Fruit fly (Drosophila melanogaster) whole organism, embryonic: Measurements from ENCODE around the gene CG15529.
A peak's percentile ranks its signal among the peaks of the same experiment; 100 is the strongest.

Source experiments
- BtbVII ChIP-seq: fragments of 200-800 bp; sonication (Bioruptor generic); optimal IDR thresholded peaks from 3 replicates; lab custom pipeline; 2017; ENCODE audit warnings: missing biosample characterization, mild to moderate bottlenecking, missing genetic modification characterization
- CG10209 ChIP-seq: fragments of 200-800 bp; sonication (Bioruptor generic); optimal IDR thresholded peaks from 3 replicates; lab custom pipeline; 2017; ENCODE audit warnings: missing biosample characterization, mild to moderate bottlenecking, missing genetic modification characterization, missing genetic modification reagents
- CG10321 ChIP-seq: fragments of 200-800 bp; sonication (Bioruptor generic); IDR thresholded peaks from 2 replicates; pipeline ENCODE4 v1.3.6; 2022; ENCODE audit warnings: missing biosample characterization, missing genetic modification characterization
- CG11085 ChIP-seq: fragments of 200-800 bp; sonication (Bioruptor generic); IDR thresholded peaks from 2 replicates; pipeline ENCODE4 v1.3.6; 2022; ENCODE audit warnings: missing biosample characterization, missing genetic modification characterization
- CG11723 ChIP-seq: fragments of 200-800 bp; sonication (Bioruptor generic); optimal IDR thresholded peaks from 2 replicates; lab custom pipeline; 2017; ENCODE audit warnings: missing biosample characterization, mild to moderate bottlenecking, missing genetic modification characterization
- CG12104 ChIP-seq: fragments of 200-800 bp; sonication (Bioruptor generic); optimal IDR thresholded peaks from 3 replicates; lab custom pipeline; 2016; ENCODE audit warnings: missing biosample characterization, missing genetic modification characterization
- CG12155 ChIP-seq: fragments of 200-800 bp; sonication (Bioruptor generic); optimal IDR thresholded peaks from 3 replicates; lab custom pipeline; 2016; ENCODE audit warnings: missing biosample characterization, missing genetic modification characterization
- CG1233 ChIP-seq: fragments of 200-800 bp; sonication (Bioruptor generic); optimal IDR thresholded peaks from 4 replicates; lab custom pipeline; 2018; ENCODE audit warnings: missing biosample characterization, mild to moderate bottlenecking, missing genetic modification characterization
- CG12769 ChIP-seq: fragments of 200-800 bp; sonication (Bioruptor generic); optimal IDR thresholded peaks from 2 replicates; lab custom pipeline; 2019; ENCODE audit warnings: missing biosample characterization, mild to moderate bottlenecking, missing genetic modification characterization, moderate library complexity
- CG13894 ChIP-seq: fragments of 200-800 bp; sonication (Bioruptor generic); optimal IDR thresholded peaks from 3 replicates; lab custom pipeline; 2018; ENCODE audit warnings: missing biosample characterization, mild to moderate bottlenecking, missing genetic modification characterization, moderate library complexity
- CG14441 ChIP-seq: fragments of 200-800 bp; sonication (Bioruptor generic); IDR thresholded peaks from 2 replicates; pipeline ENCODE4 v1.3.6; 2022; ENCODE audit warnings: missing biosample characterization, missing genetic modification characterization
- CG2116 ChIP-seq: fragments of 200-800 bp; sonication (Bioruptor generic); optimal IDR thresholded peaks from 3 replicates; lab custom pipeline; 2018; ENCODE audit warnings: missing biosample characterization, mild to moderate bottlenecking, missing genetic modification characterization
- CG2202 ChIP-seq: fragments of 200-800 bp; sonication (Bioruptor generic); optimal IDR thresholded peaks from 2 replicates; lab custom pipeline; 2018; ENCODE audit warnings: missing biosample characterization, mild to moderate bottlenecking, missing genetic modification characterization
- CG31441 ChIP-seq: fragments of 200-800 bp; sonication (Bioruptor generic); IDR thresholded peaks from 2 replicates; pipeline ENCODE4 v1.3.6; 2022; ENCODE audit warnings: missing biosample characterization, missing genetic modification characterization
- CG3407 ChIP-seq: fragments of 200-800 bp; sonication (Bioruptor generic); optimal IDR thresholded peaks from 2 replicates; lab custom pipeline; 2018; ENCODE audit warnings: missing biosample characterization, mild to moderate bottlenecking, missing genetic modification characterization
- CG4424 ChIP-seq: fragments of 200-800 bp; sonication (Bioruptor generic); optimal IDR thresholded peaks from 3 replicates; lab custom pipeline; 2016; ENCODE audit warnings: missing biosample characterization, missing genetic modification characterization
- CG4730 ChIP-seq: fragments of 200-800 bp; sonication (Bioruptor generic); IDR thresholded peaks from 2 replicates; pipeline ENCODE4 v1.3.6; 2022; ENCODE audit warnings: missing biosample characterization, missing genetic modification characterization
- CG6683 ChIP-seq: fragments of 200-800 bp; sonication (Bioruptor generic); optimal IDR thresholded peaks from 2 replicates; lab custom pipeline; 2017; ENCODE audit warnings: missing biosample characterization, mild to moderate bottlenecking, missing genetic modification characterization, missing genetic modification reagents
- CTCF ChIP-seq: fragments of 200-800 bp; sonication (Bioruptor generic); optimal IDR thresholded peaks from 2 replicates; lab custom pipeline; 2017; ENCODE audit warnings: missing biosample characterization, mild to moderate bottlenecking, missing genetic modification characterization, moderate library complexity
- D19B ChIP-seq: fragments of 200-800 bp; sonication (Bioruptor generic); optimal IDR thresholded peaks from 2 replicates; lab custom pipeline; 2017; ENCODE audit warnings: missing biosample characterization, mild to moderate bottlenecking, missing genetic modification characterization
- Dad ChIP-seq: fragments of 200-800 bp; sonication (Bioruptor generic); optimal IDR thresholded peaks from 3 replicates; lab custom pipeline; 2016; ENCODE audit warnings: missing biosample characterization, missing genetic modification characterization
- Deaf1 ChIP-seq: fragments of 200-800 bp; optimal IDR thresholded peaks from 3 replicates; lab custom pipeline; 2019; ENCODE audit warnings: missing biosample characterization, mild to moderate bottlenecking, missing genetic modification characterization, moderate library complexity
- Doc2 ChIP-seq: fragments of 200-800 bp; sonication (Bioruptor generic); IDR thresholded peaks from 2 replicates; pipeline ENCODE4 v1.3.6; 2022; ENCODE audit warnings: missing biosample characterization, missing genetic modification characterization
- Dp ChIP-seq: fragments of 200-800 bp; sonication (Bioruptor generic); optimal IDR thresholded peaks from 2 replicates; lab custom pipeline; 2018; ENCODE audit warnings: missing biosample characterization, mild to moderate bottlenecking, missing genetic modification characterization, moderate library complexity
- E2f2 ChIP-seq: fragments of 200-800 bp; sonication (Bioruptor generic); IDR thresholded peaks from 2 replicates; pipeline ENCODE4 v1.3.6; 2022; ENCODE audit warnings: missing biosample characterization, missing genetic modification characterization
- Gsc ChIP-seq: fragments of 200-800 bp; sonication (Bioruptor generic); IDR thresholded peaks from 2 replicates; pipeline ENCODE4 v1.3.6; 2022; ENCODE audit warnings: missing biosample characterization, missing genetic modification characterization
- HHEX ChIP-seq: fragments of 200-800 bp; sonication (Bioruptor generic); optimal IDR thresholded peaks from 3 replicates; lab custom pipeline; 2017; ENCODE audit warnings: missing biosample characterization, mild to moderate bottlenecking, missing genetic modification characterization, missing genetic modification reagents
- HLH3B ChIP-seq: fragments of 200-800 bp; sonication (Bioruptor generic); IDR thresholded peaks from 2 replicates; pipeline ENCODE4 v1.3.6; 2022; ENCODE audit warnings: missing biosample characterization, missing genetic modification characterization
- Hr51 ChIP-seq, 2 experiments: fragments of 200-800 bp; sonication (Bioruptor generic); optimal IDR thresholded peaks; 2 replicates in 1 of 2; 3 replicates in 1 of 2; lab custom pipeline; 2016 to 2018; ENCODE audit warnings: missing biosample characterization in 2 of 2, missing genetic modification characterization in 2 of 2, mild to moderate bottlenecking in 1 of 2, moderate library complexity in 1 of 2
- Med ChIP-seq: fragments of 200-800 bp; sonication (Bioruptor generic); peaks from one replicate; lab custom pipeline; 2016; ENCODE audit warnings: missing biosample characterization, missing genetic modification characterization, mild to moderate bottlenecking, inconsistent platforms, moderate library complexity
- Optix ChIP-seq: fragments of 200-800 bp; sonication (Bioruptor generic); IDR thresholded peaks from 3 replicates; pipeline ENCODE4 v1.3.6; 2022; ENCODE audit warnings: missing biosample characterization, missing genetic modification characterization
- Pdp1 ChIP-seq, 2 experiments: fragments of 200-800 bp; sonication (Bioruptor generic); optimal IDR thresholded peaks; 3 replicates each; lab custom pipeline; 2016; ENCODE audit warnings: missing biosample characterization in 2 of 2, missing genetic modification characterization in 2 of 2, mild to moderate bottlenecking in 1 of 2, moderate library complexity in 1 of 2
- Spps ChIP-seq: fragments of 200-800 bp; sonication (Bioruptor generic); optimal IDR thresholded peaks from 2 replicates; lab custom pipeline; 2018; ENCODE audit warnings: missing biosample characterization, mild to moderate bottlenecking, missing genetic modification characterization
- abd-A ChIP-seq: fragments of 200-800 bp; sonication (Bioruptor generic); optimal IDR thresholded peaks from 3 replicates; lab custom pipeline; 2019; ENCODE audit warnings: missing biosample characterization, mild to moderate bottlenecking, missing genetic modification characterization, moderate library complexity
- br ChIP-seq: fragments of >200 bp; optimal IDR thresholded peaks from 2 replicates; lab custom pipeline; 2017
- disco-r ChIP-seq: fragments of 200-800 bp; sonication (Bioruptor generic); optimal IDR thresholded peaks from 2 replicates; lab custom pipeline; 2016; ENCODE audit warnings: missing biosample characterization, missing genetic modification characterization
- dmrt99B ChIP-seq: fragments of 200-800 bp; sonication (Bioruptor generic); optimal IDR thresholded peaks from 2 replicates; lab custom pipeline; 2018; ENCODE audit warnings: missing biosample characterization, mild to moderate bottlenecking, missing genetic modification characterization, moderate library complexity
- fru ChIP-seq: fragments of >200 bp; optimal IDR thresholded peaks from 2 replicates; lab custom pipeline; 2017
- gcm ChIP-seq: fragments of 200-800 bp; sonication (Bioruptor generic); optimal IDR thresholded peaks from 2 replicates; lab custom pipeline; 2019; ENCODE audit warnings: missing biosample characterization, mild to moderate bottlenecking, missing genetic modification characterization, moderate library complexity
- gfzf ChIP-seq: fragments of 200-800 bp; sonication (Bioruptor generic); optimal IDR thresholded peaks from 2 replicates; lab custom pipeline; 2016; ENCODE audit warnings: missing biosample characterization, mild to moderate bottlenecking, missing genetic modification characterization, moderate library complexity
- gro ChIP-seq: fragments of 200-800 bp; sonication (Bioruptor generic); optimal IDR thresholded peaks from 2 replicates; lab custom pipeline; 2016; ENCODE audit warnings: missing biosample characterization, missing genetic modification characterization
- ind ChIP-seq: fragments of 200-800 bp; sonication (Bioruptor generic); optimal IDR thresholded peaks from 3 replicates; lab custom pipeline; 2016; ENCODE audit warnings: missing biosample characterization, missing genetic modification characterization
- jing ChIP-seq: fragments of 200-800 bp; sonication (Bioruptor generic); optimal IDR thresholded peaks from 2 replicates; lab custom pipeline; 2018; ENCODE audit warnings: missing biosample characterization, mild to moderate bottlenecking, missing genetic modification characterization
- jumu ChIP-seq: fragments of 200-800 bp; sonication (Bioruptor generic); optimal IDR thresholded peaks from 3 replicates; lab custom pipeline; 2016; ENCODE audit warnings: missing biosample characterization, missing genetic modification characterization
- lilli ChIP-seq: fragments of 200-800 bp; sonication (Bioruptor generic); optimal IDR thresholded peaks from 3 replicates; lab custom pipeline; 2016; ENCODE audit warnings: missing biosample characterization, missing genetic modification characterization
- otp ChIP-seq: fragments of 200-800 bp; sonication (Bioruptor generic); IDR thresholded peaks from 3 replicates; pipeline ENCODE4, ENCODE4 v1.3.6; 2022; ENCODE audit warnings: missing biosample characterization, missing genetic modification characterization
- pita ChIP-seq: fragments of 200-800 bp; sonication (Bioruptor generic); optimal IDR thresholded peaks from 2 replicates; lab custom pipeline; 2017; ENCODE audit warnings: missing biosample characterization, mild to moderate bottlenecking, missing genetic modification characterization
- pnt ChIP-seq: fragments of 200-800 bp; sonication (Bioruptor generic); optimal IDR thresholded peaks from 3 replicates; lab custom pipeline; 2016; ENCODE audit warnings: missing biosample characterization, missing genetic modification characterization
- sens ChIP-seq: fragments of 200-800 bp; sonication (Bioruptor generic); peaks from one replicate; lab custom pipeline; 2016; ENCODE audit warnings: missing biosample characterization, missing genetic modification characterization
- tin ChIP-seq: fragments of 200-800 bp; sonication (Bioruptor generic); optimal IDR thresholded peaks from 3 replicates; lab custom pipeline; 2016; ENCODE audit warnings: missing biosample characterization, missing genetic modification characterization
- tup ChIP-seq: fragments of 200-800 bp; sonication (Bioruptor generic); optimal IDR thresholded peaks from 2 replicates; lab custom pipeline; 2016; ENCODE audit warnings: missing biosample characterization, mild to moderate bottlenecking, missing genetic modification characterization, moderate library complexity
- z ChIP-seq: fragments of 200-800 bp; sonication (Bioruptor generic); IDR thresholded peaks from 3 replicates; pipeline ENCODE4 v1.3.6; 2022; ENCODE audit warnings: missing biosample characterization, missing genetic modification characterization

CG15529 gene

DNA sequence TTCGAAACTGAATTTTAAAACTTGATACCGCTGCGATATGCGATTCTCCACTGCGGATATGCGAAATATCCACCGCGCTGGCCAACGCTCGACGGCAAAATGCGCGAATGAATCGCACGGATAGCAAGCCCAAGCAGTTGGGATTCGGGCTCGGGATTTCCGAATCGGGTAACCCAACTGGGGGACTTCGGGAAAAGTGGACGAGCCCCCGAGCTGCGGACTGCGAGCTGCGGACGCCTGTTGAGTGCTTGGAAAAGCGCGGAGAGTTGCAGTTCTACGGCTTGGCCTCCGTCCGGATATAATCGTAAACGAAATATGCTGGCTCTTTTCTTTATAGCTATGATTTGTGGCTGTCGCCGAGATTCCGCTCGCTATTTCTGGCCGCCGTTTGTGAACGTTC is 2.4 kb upstream of the CG15529 start, which contains the start of gene AdoR:
TSS of gene AdoR (minus strand) at position 101 of the 400 bp plus-strand sequence.
- TF ChIP-seq CG10209: no peak
- no peak for TF ChIP-seq otp (GFP tag; lab: Robert Waterston, UW)
- peak; percentile 7 for TF ChIP-seq CG12769
- no peak for TF ChIP-seq gro (GFP tag; lab: Kevin White, UChicago)
- TF ChIP-seq CG11085 (GFP tag; lab: Robert Waterston, UW): no peak
- no peak for TF ChIP-seq Hr51 (GFP tag; optimal IDR thresholded peaks at IDR 0.05; lab: Kevin White, UChicago)
- no peak for TF ChIP-seq CG11723
- TF ChIP-seq Deaf1 (tag; lab: Kevin White, UChicago): peak; percentile 83
- TF ChIP-seq ind (GFP tag; lab: Kevin White, UChicago): no peak
- TF ChIP-seq jing (GFP tag; lab: Kevin White, UChicago): no peak
- TF ChIP-seq CG13894: peak; percentile 49
- TF ChIP-seq, all 482 proteins: peak for 3

DNA sequence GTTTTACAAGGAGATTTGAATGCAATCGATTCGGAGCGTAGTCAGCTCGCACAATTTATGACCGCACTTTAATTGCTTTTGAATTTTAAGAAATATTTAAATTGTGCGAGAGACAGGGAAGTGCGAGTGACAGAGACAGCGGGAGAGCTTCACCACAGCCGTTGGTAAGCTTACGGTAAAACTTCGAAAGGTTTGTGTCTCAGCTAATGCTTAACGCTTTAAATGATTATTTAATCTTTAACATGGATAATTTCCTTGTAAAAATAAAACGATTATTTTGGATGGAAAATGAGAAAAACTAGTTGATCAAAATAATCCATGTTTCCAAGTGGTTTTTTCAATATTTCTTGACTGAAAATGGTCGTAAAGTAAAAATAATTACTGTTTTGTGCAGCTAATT is 1.3 kb upstream of the CG15529 start:
- TF ChIP-seq CG10321 (no peak), CG31441 (GFP tag; lab: Robert Waterston, UW) (no peak), Dp (GFP tag; lab: Kevin White, UChicago) (peak; percentile 6), lilli (no peak), HLH3B (GFP tag; lab: Robert Waterston, UW) (no peak), CG2116 (GFP tag; lab: Kevin White, UChicago) (no peak), CG12155 (GFP tag; lab: Kevin White, UChicago) (no peak), sens (GFP tag; lab: Kevin White, UChicago) (peak; percentile 17), BtbVII (GFP tag; lab: Kevin White, UChicago) (no peak), CG12769 (no peak), E2f2 (GFP tag; lab: Robert Waterston, UW) (peak; percentile 36; the same call in 1 of the 2 replicates), tup (GFP tag; lab: Kevin White, UChicago) (no peak), CG6683 (GFP tag; lab: Kevin White, UChicago) (no peak), CG4730 (no peak), CG2202 (tag; lab: Kevin White, UChicago) (no peak), Med (GFP tag; lab: Kevin White, UChicago) (peak; percentile 42), CG4424 (GFP tag; lab: Kevin White, UChicago) (no peak), CG1233 (no peak), CTCF (GFP tag; lab: Kevin White, UChicago) (peak; percentile 50), otp (GFP tag; lab: Robert Waterston, UW) (no peak), Pdp1 (GFP tag; optimal IDR thresholded peaks at IDR 0.05; lab: Kevin White, UChicago) (peak in 1 of 2 experiments; percentile 82), gfzf (GFP tag; lab: Kevin White, UChicago) (peak; percentile 43), disco-r (GFP tag; lab: Kevin White, UChicago) (no peak), CG11723 (no peak), z (GFP tag; lab: Robert Waterston, UW) (no peak), CG3407 (GFP tag; lab: Kevin White, UChicago) (no peak), Gsc (GFP tag; lab: Robert Waterston, UW) (no peak), br (lab: Kevin White, UChicago) (no peak), D19B (no peak)

DNA sequence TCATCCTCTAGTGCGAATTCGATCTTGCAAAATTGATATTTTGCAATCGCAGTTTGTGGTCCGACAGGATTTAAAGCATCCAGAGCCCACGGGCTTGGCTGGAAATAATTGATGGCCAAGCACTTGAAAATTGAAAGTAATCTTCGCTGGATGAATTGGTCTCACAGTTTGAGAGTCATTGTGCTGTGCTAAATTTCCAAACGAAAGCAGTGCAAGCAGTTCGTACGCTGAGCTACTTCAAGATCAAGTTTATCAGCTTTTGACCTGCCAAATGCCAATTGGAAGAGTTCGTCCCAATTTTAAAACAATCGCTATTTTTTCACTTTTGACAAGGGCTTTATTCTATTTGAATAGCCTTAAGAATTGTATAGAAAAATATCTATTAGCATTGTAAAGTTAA is 2.0 kb downstream of the CG15529 start:
- no peak for TF ChIP-seq pnt (GFP tag; lab: Kevin White, UChicago)
- TF ChIP-seq Dad (GFP tag; lab: Kevin White, UChicago): no peak
- no peak for TF ChIP-seq tin (GFP tag; lab: Kevin White, UChicago)
- no peak for TF ChIP-seq Spps (tag; lab: Kevin White, UChicago)
- TF ChIP-seq dmrt99B: no peak
- TF ChIP-seq abd-A (tag; lab: Kevin White, UChicago): no peak
- no peak for TF ChIP-seq CG14441 (GFP tag; lab: Robert Waterston, UW)
- no peak for TF ChIP-seq Optix (GFP tag; lab: Robert Waterston, UW)
- TF ChIP-seq jumu (GFP tag; lab: Kevin White, UChicago): no peak
- TF ChIP-seq z (GFP tag; lab: Robert Waterston, UW): no peak
- no peak for TF ChIP-seq Doc2 (GFP tag; lab: Robert Waterston, UW)
- no peak for TF ChIP-seq CG6683 (GFP tag; lab: Kevin White, UChicago)
- no peak for TF ChIP-seq HHEX (GFP tag; lab: Kevin White, UChicago)
- peak; percentile 12 for TF ChIP-seq pita
- TF ChIP-seq CG11085 (GFP tag; lab: Robert Waterston, UW): no peak
- TF ChIP-seq CG12104 (GFP tag; lab: Kevin White, UChicago): no peak
- no peak for TF ChIP-seq gcm (GFP tag; lab: Kevin White, UChicago)
- TF ChIP-seq fru (lab: Kevin White, UChicago): no peak
